Worm (Caenorhabditis elegans): Measurements from ENCODE around the gene Y48E1C.2.

Y48E1C.2 gene

ce11 chrII:13460592-13461395 lies 36.5 kb downstream of the Y48E1C.2 start, which contains the start of gene pqn-27 (continued):
- TF ChIP-seq zip-4 (GFP tag; optimal IDR thresholded peaks at IDR 0.05): no peak
- TF ChIP-seq mab-9 (GFP tag; IDR thresholded peaks at IDR 0.05): no peak
- peak; percentile 74 for TF ChIP-seq nhr-47 (tag; optimal IDR thresholded peaks at IDR 0.05)
- no peak for TF ChIP-seq mdl-1 (tag; optimal IDR thresholded peaks at IDR 0.05)
- peak; percentile 93 for TF ChIP-seq ztf-4 (tag; optimal IDR thresholded peaks at IDR 0.05)
- no peak for TF ChIP-seq unc-86 (tag; optimal IDR thresholded peaks at IDR 0.05)
- peak; percentile 47 for TF ChIP-seq C16A3.4 (tag; optimal IDR thresholded peaks at IDR 0.05)
- no peak for TF ChIP-seq pqm-1 (tag; optimal IDR thresholded peaks at IDR 0.05)
- TF ChIP-seq egl-27 (tag; optimal IDR thresholded peaks at IDR 0.05): no peak
- no peak for TF ChIP-seq nhr-11 (tag; optimal IDR thresholded peaks at IDR 0.05)
- no peak for TF ChIP-seq Y116A8C.19 (tag; optimal IDR thresholded peaks at IDR 0.05; ENCODE audit: borderline replicate concordance)

ce11 chrII:13461604-13462375 lies 37.4 kb downstream of the Y48E1C.2 start:
- peak; percentile 75 for TF ChIP-seq blmp-1 (tag; optimal IDR thresholded peaks at IDR 0.05)
- no peak for TF ChIP-seq ets-5 (GFP tag; IDR thresholded peaks at IDR 0.05)
- peak; percentile 85 for TF ChIP-seq rnt-1 (tag; optimal IDR thresholded peaks at IDR 0.05)
- peak; percentile 71 for TF ChIP-seq mep-1 (tag; optimal IDR thresholded peaks at IDR 0.05)
- TF ChIP-seq fkh-4 (tag; optimal IDR thresholded peaks at IDR 0.05; ENCODE audit: borderline replicate concordance): no peak
- peak in 2 of 3 experiments; percentile 24 to 38 for TF ChIP-seq ceh-82 (tag; optimal IDR thresholded peaks at IDR 0.05)
- TF ChIP-seq fos-1 (tag; optimal IDR thresholded peaks at IDR 0.05): peak; percentile 41
- no peak for TF ChIP-seq nhr-77 (tag; optimal IDR thresholded peaks at IDR 0.05)
- TF ChIP-seq ceh-63 (GFP tag; optimal IDR thresholded peaks at IDR 0.05): no peak
- TF ChIP-seq C16A3.4 (tag; optimal IDR thresholded peaks at IDR 0.05): peak; percentile 57
- TF ChIP-seq unc-98 (GFP tag; IDR thresholded peaks at IDR 0.05): peak; percentile 26; the same call in 1 of the 2 replicates
- no peak for TF ChIP-seq nhr-84 (tag; optimal IDR thresholded peaks at IDR 0.05)
- TF ChIP-seq lin-13 (GFP tag; optimal IDR thresholded peaks at IDR 0.05): peak; percentile 29
- TF ChIP-seq hlh-4 (tag; optimal IDR thresholded peaks at IDR 0.05): no peak
- no peak for TF ChIP-seq pag-3 (tag; optimal IDR thresholded peaks at IDR 0.05; ENCODE audit: borderline replicate concordance, insufficient read depth)
- TF ChIP-seq hlh-17 (GFP tag; optimal IDR thresholded peaks at IDR 0.05; ENCODE audit: borderline replicate concordance): no peak
- TF ChIP-seq ces-1 (GFP tag; optimal IDR thresholded peaks at IDR 0.05): no peak
- peak in 1 of 2 experiments; percentile 92 for TF ChIP-seq mdl-1 (tag; optimal IDR thresholded peaks at IDR 0.05)
- TF ChIP-seq nhr-12 (tag; optimal IDR thresholded peaks at IDR 0.05): no peak
- no peak for TF ChIP-seq ceh-8 (GFP tag; optimal IDR thresholded peaks at IDR 0.05)
- peak; percentile 13 for TF ChIP-seq C04F5.9 (tag; optimal IDR thresholded peaks at IDR 0.05)
- TF ChIP-seq hpl-2 (GFP tag; optimal IDR thresholded peaks at IDR 0.05): no peak
- TF ChIP-seq irx-1 (tag; optimal IDR thresholded peaks at IDR 0.05): peak; percentile 50
- peak; percentile 95 for TF ChIP-seq nhr-85 (tag)
- peak; percentile 24 to 79 (median 56) for TF ChIP-seq elt-3 (tag; optimal IDR thresholded peaks at IDR 0.05)
- peak; percentile 99 for TF ChIP-seq nhr-19 (GFP tag; conservative IDR thresholded peaks at IDR 0.05)
- no peak for TF ChIP-seq unc-62 (GFP tag; optimal IDR thresholded peaks at IDR 0.05)
- no peak for TF ChIP-seq ztf-11 (tag; optimal IDR thresholded peaks at IDR 0.05)
- no peak for TF ChIP-seq aha-1 (tag; optimal IDR thresholded peaks at IDR 0.05)
- no peak for TF ChIP-seq egl-13 (tag; optimal IDR thresholded peaks at IDR 0.05)
- no peak for TF ChIP-seq alr-1 (tag; optimal IDR thresholded peaks at IDR 0.05; ENCODE audit: borderline replicate concordance)
- TF ChIP-seq pax-3 (tag; optimal IDR thresholded peaks at IDR 0.05): peak; percentile 5
- no peak for TF ChIP-seq unc-86 (tag; optimal IDR thresholded peaks at IDR 0.05)
- peak; percentile 92 for TF ChIP-seq nhr-71 (tag; optimal IDR thresholded peaks at IDR 0.05)
- peak; percentile 9 to 37 for TF ChIP-seq efl-1 (optimal IDR thresholded peaks at IDR 0.05)
- peak; percentile 3 to 87 for TF ChIP-seq efl-1 (GFP tag; optimal IDR thresholded peaks at IDR 0.05 in 1 of 2)
- no peak for TF ChIP-seq lin-39 (tag; optimal IDR thresholded peaks at IDR 0.05)
- peak; percentile 15 for TF ChIP-seq F16B12.6 (tag; optimal IDR thresholded peaks at IDR 0.05)
- peak; percentile 10 to 45 (median 30) for TF ChIP-seq dpl-1 (GFP tag; optimal IDR thresholded peaks at IDR 0.05)

Data from whole organism, L1 larva.